Worm (Caenorhabditis elegans) whole organism, dauer: Measurements from ENCODE around the gene F54A3.6.

ENCODE experiments used
- unc-62 ChIP-seq: sonication (generic microtip); optimal IDR thresholded peaks from 2 replicates; lab custom pipeline; 2017; ENCODE audit warnings: missing biosample characterization, missing genetic modification reagents, missing genetic modification characterization

F54A3.6 gene

DNA sequence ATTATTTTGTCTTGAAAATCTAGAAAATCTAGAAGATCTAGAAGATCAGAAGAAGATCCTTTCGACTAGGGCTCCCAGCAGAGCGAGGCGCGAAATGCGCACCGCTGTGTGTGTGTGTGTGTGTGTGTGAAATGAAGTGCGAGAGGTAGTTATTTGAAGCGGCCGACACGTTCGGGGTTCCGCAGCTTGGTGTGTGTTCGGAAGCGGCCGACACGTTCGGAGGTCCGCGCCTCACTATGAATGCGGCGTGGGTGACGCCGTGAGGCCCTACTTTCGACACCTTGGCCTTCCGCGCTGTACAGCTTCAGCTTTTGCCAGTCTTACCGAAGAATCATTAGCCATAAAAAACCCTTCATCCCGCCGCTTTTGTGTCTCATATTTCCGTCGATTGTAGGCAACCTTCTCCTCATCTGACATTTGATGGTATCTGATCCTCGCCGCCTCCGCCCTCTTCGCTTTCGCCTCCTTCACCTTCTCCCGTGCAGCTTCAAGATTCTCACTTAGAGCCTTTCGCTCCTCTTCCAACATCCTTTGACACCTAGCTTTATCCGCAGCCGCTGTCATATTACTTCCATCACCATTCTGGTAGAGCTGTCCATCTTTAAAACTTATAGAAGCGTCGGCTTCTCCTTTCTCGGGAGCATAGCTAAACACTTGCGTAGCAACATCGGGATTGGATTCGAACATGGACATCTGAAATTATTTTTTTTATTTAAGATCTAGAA is 15.2 kb downstream of the F54A3.6 start:
- no peak for TF ChIP-seq unc-62

ce11 chrII:2215512-2215911 is 16.8 kb downstream of the F54A3.6 start:
- no peak for TF ChIP-seq unc-62

DNA sequence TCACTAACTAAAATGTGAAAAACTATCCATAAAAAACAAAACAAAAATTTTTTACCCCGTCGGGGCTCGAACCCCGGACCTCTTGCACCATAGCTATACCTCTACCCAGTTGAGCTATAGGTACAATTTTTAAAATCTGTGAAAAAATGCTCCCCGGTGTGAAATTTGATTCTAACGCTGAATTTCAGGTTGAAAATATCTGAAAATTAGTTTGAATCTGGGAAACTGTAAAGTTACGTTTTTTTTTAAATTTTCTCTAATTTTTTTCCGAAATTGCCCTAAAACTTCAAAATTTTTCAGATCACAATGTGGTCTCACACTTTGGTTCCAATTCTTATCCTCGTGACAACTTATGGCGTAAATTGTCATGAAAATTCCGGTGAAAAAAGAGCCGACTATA is 24.5 kb downstream of the F54A3.6 start, which contains the start of gene Y59C2A.1:
TSS of gene Y59C2A.1 (plus strand) at position 301 of the 400 bp plus-strand sequence.
- TF ChIP-seq unc-62 = no peak

DNA sequence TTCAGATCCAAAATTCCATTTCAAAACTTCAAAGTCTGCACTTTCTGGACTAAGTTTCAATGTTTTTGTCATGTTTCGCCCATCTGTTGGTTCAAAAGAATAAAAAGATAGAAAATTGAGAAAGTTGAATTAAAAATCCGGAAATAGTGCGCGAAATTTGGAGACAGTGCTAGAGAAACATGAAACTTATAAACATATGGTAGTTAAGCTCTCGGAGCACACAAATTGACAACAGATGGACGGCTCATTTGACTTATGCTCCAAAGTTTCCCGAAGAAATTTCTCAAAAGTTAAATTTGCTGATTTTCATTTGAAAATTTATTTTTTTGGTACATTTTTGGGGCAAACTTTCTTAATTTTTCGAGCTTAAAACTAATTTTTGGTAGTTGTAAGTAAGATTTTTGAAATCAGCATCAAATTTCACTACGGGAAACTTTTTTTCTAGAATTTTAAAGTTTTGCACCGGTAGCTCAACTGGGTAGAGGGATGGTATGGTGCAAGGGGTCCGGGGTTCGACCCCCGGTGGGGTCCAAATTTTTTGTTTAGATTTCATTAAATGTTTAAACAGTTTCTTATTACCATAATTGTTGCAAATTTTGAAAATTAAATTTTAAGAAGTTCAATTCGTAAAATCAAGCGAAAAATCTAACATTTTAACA is 26.1 kb downstream of the F54A3.6 start:
- no peak for TF ChIP-seq unc-62

ce11 chrII:2204077-2204476 is 28.2 kb downstream of the F54A3.6 start, which contains the start of gene Y59C2A.2:
TSS of gene Y59C2A.2 (minus strand) at chrII:2204137.
- TF ChIP-seq unc-62 = no peak

DNA sequence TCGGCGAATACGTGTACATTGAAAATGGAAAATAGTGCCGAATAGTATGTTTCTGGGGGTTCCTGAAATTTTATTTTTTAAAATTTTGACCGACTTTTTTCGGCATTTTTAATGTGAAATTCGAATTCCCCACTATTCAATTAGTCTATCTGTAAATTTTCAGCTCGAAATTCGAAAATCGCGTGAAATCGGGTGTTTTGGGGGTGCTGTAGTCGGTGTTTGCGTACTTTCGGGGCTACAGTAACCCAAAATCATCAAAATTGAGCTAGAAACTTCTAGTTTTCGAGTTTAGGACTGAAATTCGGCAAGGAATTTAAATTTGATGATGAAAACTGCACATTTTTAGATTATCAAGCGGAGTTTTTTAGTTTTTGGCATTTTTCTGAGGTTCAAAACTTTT is 30.1 kb downstream of the F54A3.6 start:
- no peak for TF ChIP-seq unc-62

DNA sequence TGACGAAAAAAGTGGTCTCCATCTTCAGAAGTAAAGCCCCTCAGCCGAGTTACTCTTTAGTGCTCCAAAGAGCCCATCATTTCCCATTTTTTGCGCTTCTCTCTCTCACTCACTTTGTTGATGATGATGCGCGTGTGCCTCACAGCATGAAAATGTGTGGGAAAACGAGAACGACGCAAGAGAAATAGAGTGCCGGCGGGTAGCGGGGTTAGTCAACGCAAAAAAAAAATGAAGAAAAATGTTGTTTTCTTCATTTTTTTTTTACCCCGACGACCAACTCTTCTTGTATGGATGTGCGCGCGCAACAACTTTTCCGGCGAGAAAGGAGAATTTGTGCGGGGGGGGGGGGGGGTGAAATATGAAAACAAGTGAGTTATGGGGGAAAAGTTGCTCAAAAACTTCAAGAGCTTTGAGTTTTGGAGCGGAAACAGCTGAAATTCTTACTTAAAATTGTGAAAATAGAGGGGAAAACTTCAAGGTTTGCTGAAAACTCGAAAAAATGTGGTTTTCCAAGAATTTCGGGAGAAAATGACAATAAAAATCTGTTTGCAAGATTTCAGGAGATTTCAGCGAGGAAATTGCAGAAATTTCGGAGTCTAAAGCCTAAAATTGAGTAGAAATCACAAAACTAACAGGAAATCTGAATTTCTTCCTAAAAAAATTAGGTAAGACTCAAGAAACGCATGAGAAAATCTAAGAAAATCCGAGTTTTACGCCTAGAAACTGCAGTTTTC is 34.5 kb downstream of the F54A3.6 start, which contains the start of gene C33C12.1:
TSS of gene C33C12.1 (plus strand) at position 684 of the 734 bp plus-strand sequence.
- no peak for TF ChIP-seq unc-62

DNA sequence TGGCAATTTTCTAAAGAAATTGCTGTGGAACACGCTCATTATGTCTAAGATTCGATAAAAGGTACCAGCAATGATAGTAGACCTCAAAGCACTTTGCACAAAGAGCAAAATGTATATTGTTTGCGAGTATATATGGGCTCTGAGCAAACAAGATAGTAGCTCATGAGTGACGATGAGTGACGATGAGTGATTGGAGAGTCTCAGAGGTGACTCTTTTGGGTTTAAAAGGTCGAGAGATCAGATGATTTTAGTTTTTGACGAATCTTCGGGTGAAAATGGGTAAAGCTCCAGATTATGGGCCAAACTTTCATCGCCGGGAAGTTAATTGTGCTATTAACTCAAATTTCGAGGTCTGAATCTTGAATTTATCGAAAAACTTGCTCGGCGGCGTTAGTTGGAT is 35.5 kb downstream of the F54A3.6 start:
- TF ChIP-seq unc-62 = no peak

ce11 chrII:2195541-2195940 is 36.7 kb downstream of the F54A3.6 start:
- TF ChIP-seq unc-62 = no peak

- no peak for TF ChIP-seq unc-62
Observed at ce11 chrII:2192267-2192666, 40.0 kb downstream of the F54A3.6 start.

DNA sequence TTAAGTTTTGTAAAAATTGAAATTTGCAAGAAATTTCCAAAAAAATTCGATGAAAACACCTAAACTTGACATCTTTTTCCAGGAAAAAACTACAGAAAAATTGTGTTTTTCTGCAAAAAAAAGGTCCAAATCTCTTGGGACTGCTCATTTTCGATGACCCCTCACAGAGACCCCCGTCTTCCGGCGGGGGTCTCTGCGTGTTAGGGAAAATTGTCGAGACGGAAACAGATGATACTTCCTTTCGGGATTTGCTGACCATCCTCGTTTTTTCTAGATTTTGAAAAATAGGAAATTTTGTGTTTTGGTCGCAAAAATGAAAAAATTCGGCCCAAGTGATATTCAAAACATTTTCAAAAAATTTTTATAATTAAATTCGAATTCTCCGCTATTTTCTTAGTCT is 40.9 kb downstream of the F54A3.6 start:
- TF ChIP-seq unc-62 = no peak

- TF ChIP-seq unc-62 = no peak
Observed at ce11 chrII:2190522-2190921, 41.7 kb downstream of the F54A3.6 start.

DNA sequence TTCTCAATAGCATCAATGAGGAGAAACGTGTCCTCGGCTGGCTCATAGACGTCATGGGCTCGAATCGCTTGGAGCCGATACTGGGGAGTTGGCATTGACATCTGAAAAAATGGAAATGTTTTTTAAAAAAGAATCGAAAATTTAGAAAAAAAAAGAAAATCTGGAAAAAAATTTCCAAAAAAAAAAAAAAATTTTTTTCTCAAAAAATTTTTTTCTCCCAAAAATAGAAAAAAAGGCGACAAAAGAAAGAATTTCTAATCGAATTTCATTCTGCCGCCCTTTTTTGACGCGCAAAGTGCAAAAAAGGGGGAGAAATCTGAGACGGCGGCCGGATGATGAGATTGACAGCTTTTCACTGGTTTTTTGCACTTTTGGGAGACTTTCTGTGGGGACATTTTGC is 42.9 kb downstream of the F54A3.6 start, which contains the start of gene mtq-2:
TSS of gene mtq-2 (minus strand) at position 101 of the 400 bp plus-strand sequence.
- TF ChIP-seq unc-62 = no peak

DNA sequence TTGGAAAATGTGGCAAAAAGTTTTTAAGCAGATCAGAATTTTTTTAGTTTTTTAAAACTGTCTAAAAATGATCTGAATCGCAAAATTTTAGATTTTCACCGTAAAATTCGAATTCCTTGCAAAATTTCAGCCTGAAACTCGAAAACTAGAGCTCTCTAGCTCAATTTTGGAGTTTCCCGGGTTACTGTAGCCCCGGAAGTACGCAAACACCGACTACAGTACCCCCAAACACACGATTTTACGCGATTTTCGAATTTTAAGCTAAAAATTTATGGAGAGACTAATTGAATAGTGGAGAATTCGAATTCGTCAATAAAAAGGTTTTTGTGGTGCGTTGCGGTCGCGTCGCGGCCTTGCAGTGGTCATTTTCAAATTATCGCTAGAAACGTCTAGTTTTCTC is 45.5 kb downstream of the F54A3.6 start:
- no peak for TF ChIP-seq unc-62

DNA sequence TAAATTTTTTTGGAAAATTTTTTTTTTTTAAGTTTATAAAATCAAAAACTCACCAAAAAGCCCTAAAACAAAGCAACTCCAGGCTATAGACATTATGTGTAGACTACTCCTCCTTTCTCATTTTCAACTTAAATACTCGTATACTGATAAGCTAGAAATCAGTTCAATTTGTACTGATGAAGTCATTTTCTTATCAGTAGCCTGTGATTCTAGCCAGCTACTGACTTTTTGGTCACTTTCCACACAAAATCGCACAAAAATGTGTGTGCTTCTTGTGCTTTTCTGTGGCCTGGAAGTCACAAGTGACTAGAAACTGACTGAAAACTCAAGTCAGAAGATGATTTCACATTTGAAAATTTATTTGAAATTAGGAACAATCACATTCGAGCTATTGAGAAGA is 45.9 kb downstream of the F54A3.6 start, which contains the start of gene gba-2:
TSS of gene gba-2 (minus strand) at position 106 of the 400 bp plus-strand sequence.
- no peak for TF ChIP-seq unc-62

ce11 chrII:2177735-2178134 is 54.5 kb downstream of the F54A3.6 start:
- no peak for TF ChIP-seq unc-62

ce11 chrII:2176688-2177087 is 55.6 kb downstream of the F54A3.6 start, which contains the start of gene gba-1:
TSS of gene gba-1 (plus strand) at chrII:2176741.
- no peak for TF ChIP-seq unc-62
